Worm (Caenorhabditis elegans): ENCODE data around the gene ZC443.1.

DNA sequence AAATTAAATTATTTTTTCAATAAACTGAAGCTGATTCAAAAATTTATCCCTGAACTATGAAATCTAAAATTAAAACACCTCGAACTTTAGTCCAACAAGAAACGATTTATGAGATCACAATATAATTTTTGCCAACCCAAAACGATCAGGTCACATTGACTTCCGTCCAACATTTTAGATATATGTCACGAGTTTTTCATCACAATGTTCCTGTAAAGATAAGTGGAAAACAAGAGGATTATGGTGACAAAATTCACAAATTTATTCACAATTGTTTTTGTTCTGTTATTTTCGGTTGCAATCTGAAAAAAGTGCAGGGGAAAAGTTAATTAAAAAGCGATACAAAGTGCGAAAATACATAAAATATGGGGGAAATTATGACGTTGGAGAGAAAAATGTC, 6.8 kb upstream of the ZC443.1 start:
- TF ChIP-seq klf-2 (GFP tag; conservative IDR thresholded peaks at IDR 0.05) (no peak), ztf-29 (GFP tag; IDR thresholded peaks at IDR 0.05) (no peak), cog-1 (tag; optimal IDR thresholded peaks at IDR 0.05) (no peak), ref-1 (GFP tag; conservative IDR thresholded peaks at IDR 0.05) (no peak), ztf-23 (GFP tag; IDR thresholded peaks at IDR 0.05) (no peak)

Data from whole organism, midembryonic.